Worm (Caenorhabditis elegans) whole organism, young adult: ENCODE data around the gene szy-20.

Experiments used
- C06A6.2 ChIP-seq: fragments of 200-800 bp; sonication (Bioruptor generic); conservative IDR thresholded peaks from 2 replicates; pipeline ENCODE4 v1.3.6; 2022; ENCODE audit warnings: missing genetic modification characterization, missing compliant biosample characterization
- D2030.7 ChIP-seq: fragments of 200-800 bp; sonication (Bioruptor generic); IDR thresholded peaks from 2 replicates; pipeline ENCODE4 v1.3.6; 2022; ENCODE audit warnings: missing genetic modification reagents, missing genetic modification characterization, missing compliant biosample characterization
- Y53F4B.3 ChIP-seq: fragments of 200-800 bp; sonication (Bioruptor generic); IDR thresholded peaks from 2 replicates; pipeline ENCODE4 v1.3.6; 2022; ENCODE audit warnings: missing genetic modification reagents, missing genetic modification characterization, missing compliant biosample characterization
- ama-1 ChIP-seq, 3 experiments: fragments of 150-350 bp in 1 of 3; sonication (generic microtip) in 2 of 3; optimal IDR thresholded peaks; 2 replicates each; lab custom pipeline; 2014 to 2018; ENCODE audit warnings: missing biosample characterization in 2 of 3, missing genetic modification characterization in 2 of 3, missing genetic modification reagents in 2 of 3
- bed-1 ChIP-seq: fragments of 200-800 bp; sonication (Bioruptor generic); IDR thresholded peaks from 2 replicates; pipeline ENCODE4 v1.3.6; 2022; ENCODE audit warnings: missing genetic modification reagents, missing genetic modification characterization, missing compliant biosample characterization
- efl-1 ChIP-seq: fragments of 150-350 bp; optimal IDR thresholded peaks from 2 replicates; lab custom pipeline; 2014; ENCODE audit warnings: missing biosample characterization, missing genetic modification reagents, missing genetic modification characterization
- egl-18 ChIP-seq: fragments of 200-800 bp; sonication (Bioruptor generic); IDR thresholded peaks from 2 replicates; pipeline ENCODE4 v1.3.6; 2022; ENCODE audit warnings: missing genetic modification reagents, missing genetic modification characterization, missing compliant biosample characterization
- ets-4 ChIP-seq: fragments of 200-800 bp; sonication (Bioruptor generic); optimal IDR thresholded peaks from 2 replicates; lab custom pipeline; 2018; ENCODE audit warnings: mild to moderate bottlenecking, missing genetic modification characterization, missing compliant biosample characterization
- madf-3 ChIP-seq: fragments of 200-800 bp; sonication (Bioruptor generic); IDR thresholded peaks from 2 replicates; pipeline ENCODE4 v1.3.6; 2022; ENCODE audit warnings: missing genetic modification reagents, missing genetic modification characterization, missing compliant biosample characterization
- snpc-4 ChIP-seq, 5 experiments: fragments of 150-350 bp in 1 of 5; sonication (generic microtip) in 4 of 5; optimal IDR thresholded peaks; 2 replicates each; lab custom pipeline; 2014 to 2018; ENCODE audit warnings: missing genetic modification characterization in 5 of 5, missing biosample characterization in 3 of 5, antibody characterized with exemption in 2 of 5, mild to moderate bottlenecking in 2 of 5, missing compliant biosample characterization in 2 of 5, missing genotype in 2 of 5, moderate library complexity in 2 of 5, missing genetic modification reagents in 1 of 5
- tlf-1 ChIP-seq: fragments of 200-800 bp; sonication (Bioruptor generic); optimal IDR thresholded peaks from 2 replicates; lab custom pipeline; 2018; ENCODE audit warnings: mild to moderate bottlenecking, missing genetic modification characterization, missing compliant biosample characterization
- zim-3 ChIP-seq: sonication (generic microtip); optimal IDR thresholded peaks from 2 replicates; lab custom pipeline; 2017; ENCODE audit warnings: mild to moderate bottlenecking, missing genetic modification characterization, moderate library complexity, missing compliant biosample characterization
- ztf-3 ChIP-seq: fragments of 200-800 bp; sonication (Bioruptor generic); optimal IDR thresholded peaks from 2 replicates; lab custom pipeline; 2018; ENCODE audit warnings: mild to moderate bottlenecking, missing genetic modification characterization, missing compliant biosample characterization

- TF ChIP-seq zim-3 (tag; lab: Kevin White, UChicago) (no peak), bed-1 (no peak), D2030.7 (GFP tag; lab: Robert Waterston, UW) (no peak), ama-1 (optimal IDR thresholded peaks at IDR 0.05; lab: Kevin White, UChicago) (no peak), ama-1 (GFP tag; optimal IDR thresholded peaks at IDR 0.05; lab: Kevin White, UChicago) (no peak), C06A6.2 (GFP tag; lab: Robert Waterston, UW) (no peak), ets-4 (GFP tag; lab: Kevin White, UChicago) (no peak), efl-1 (GFP tag; lab: Kevin White, UChicago) (no peak), egl-18 (GFP tag; lab: Robert Waterston, UW) (no peak), Y53F4B.3 (GFP tag; lab: Robert Waterston, UW) (no peak), tlf-1 (GFP tag; lab: Kevin White, UChicago) (no peak), ztf-3 (GFP tag; lab: Kevin White, UChicago) (no peak), madf-3 (GFP tag; lab: Robert Waterston, UW) (no peak), snpc-4 (GFP tag; optimal IDR thresholded peaks at IDR 0.05; lab: Kevin White, UChicago) (no peak), snpc-4 (tag; optimal IDR thresholded peaks at IDR 0.05; lab: Kevin White, UChicago) (no peak)
Observed at ce11 chrII:8964049-8964448, 5.1 kb downstream of the szy-20 start, which contains the start of gene sftd-3.
